Fruit fly (Drosophila melanogaster) Kc167 (cell line): Measurements from ENCODE around the gene CG9525.

Experiments
- Myc ChIP-seq: fragments of >200 bp; optimal IDR thresholded peaks from 2 replicates; lab custom pipeline; 2017; ENCODE audit warnings: missing external identifiers
- Sin3A ChIP-seq: fragments of >200 bp; optimal IDR thresholded peaks from 2 replicates; lab custom pipeline; 2018; ENCODE audit warnings: missing external identifiers
- h ChIP-seq: fragments of >200 bp; optimal IDR thresholded peaks from 3 replicates; lab custom pipeline; 2018; ENCODE audit warnings: missing external identifiers
- insv ChIP-seq: fragments of >200 bp; optimal IDR thresholded peaks from 3 replicates; lab custom pipeline; 2018; ENCODE audit warnings: missing external identifiers
- psq ChIP-seq: fragments of >200 bp; optimal IDR thresholded peaks from 2 replicates; lab custom pipeline; 2017; ENCODE audit warnings: missing external identifiers
- ttk ChIP-seq: sonication (Bioruptor generic); optimal IDR thresholded peaks from 2 replicates; lab custom pipeline; 2017; ENCODE audit warnings: missing external identifiers

Gene CG9525

DNA sequence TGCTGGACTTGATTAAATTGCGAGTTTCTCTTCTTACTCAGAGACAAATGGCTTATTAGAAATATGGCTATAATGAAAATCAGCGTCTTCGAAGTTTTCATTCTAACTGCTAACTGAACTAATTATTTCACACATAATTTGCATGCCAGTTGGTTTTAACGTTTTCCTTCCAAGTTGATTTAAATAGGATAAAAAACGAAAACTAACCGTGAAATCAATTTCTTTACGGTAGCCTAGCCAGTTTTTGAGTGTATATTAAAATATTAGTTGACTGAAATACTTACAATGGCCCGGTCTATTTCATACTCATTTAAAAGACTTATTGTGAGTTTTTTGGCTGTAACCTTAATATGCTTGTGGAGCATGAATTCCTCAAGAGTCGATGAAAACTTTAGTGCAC, at the start of gene CG9525, which contains the start of gene CG32985:
TSS of gene CG9525 (minus strand) at position 101 of the 400 bp plus-strand sequence.
TSS of gene CG32985 (plus strand) at position 280 of the 400 bp plus-strand sequence.
- TF ChIP-seq Myc (lab: Kevin White, UChicago) (no peak), insv (lab: Kevin White, UChicago) (no peak), psq (lab: Kevin White, UChicago) (no peak)

DNA sequence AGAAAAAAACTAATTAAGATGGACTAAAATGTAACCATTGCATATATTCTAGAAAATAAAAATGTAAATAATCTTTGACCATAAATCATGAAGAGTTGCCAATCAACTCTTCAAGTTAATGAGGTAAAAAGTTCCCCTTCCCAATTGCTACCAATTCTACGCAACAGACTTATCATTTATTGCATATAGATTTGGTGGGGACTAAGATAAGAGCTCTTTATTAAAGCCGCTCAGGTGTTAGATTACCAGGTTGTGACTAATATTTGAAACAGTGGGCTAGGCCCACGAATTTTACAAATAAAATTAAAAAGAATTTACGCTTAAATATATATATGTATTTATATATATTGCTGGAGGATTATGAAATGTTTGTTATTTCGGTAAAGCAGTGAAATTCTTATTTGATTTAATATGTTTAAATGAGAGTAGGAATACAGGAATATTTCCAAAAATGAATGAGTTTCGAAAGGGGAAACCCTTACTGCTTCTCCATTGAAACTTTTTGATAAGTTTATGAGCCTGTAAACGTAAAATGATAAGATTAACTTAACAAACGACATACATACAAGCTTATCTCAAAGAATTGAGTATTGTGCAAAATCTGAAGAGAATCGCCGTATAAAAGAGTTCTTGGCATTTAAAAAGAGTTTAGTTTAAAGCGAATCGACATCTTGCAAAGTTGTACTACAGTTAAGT, 49.5 kb upstream of the CG9525 start, which contains the start of gene CG13102:
TSS of gene CG13102 (plus strand) at position 646 of the 696 bp plus-strand sequence.
- no peak for TF ChIP-seq Sin3A (lab: Kevin White, UChicago)
- TF ChIP-seq psq (lab: Kevin White, UChicago), result no peak
- TF ChIP-seq Myc (lab: Kevin White, UChicago), result no peak
- TF ChIP-seq ttk (lab: Kevin White, UChicago), result no peak
- no peak for TF ChIP-seq h (lab: Kevin White, UChicago)
- TF ChIP-seq insv (lab: Kevin White, UChicago), result no peak

DNA sequence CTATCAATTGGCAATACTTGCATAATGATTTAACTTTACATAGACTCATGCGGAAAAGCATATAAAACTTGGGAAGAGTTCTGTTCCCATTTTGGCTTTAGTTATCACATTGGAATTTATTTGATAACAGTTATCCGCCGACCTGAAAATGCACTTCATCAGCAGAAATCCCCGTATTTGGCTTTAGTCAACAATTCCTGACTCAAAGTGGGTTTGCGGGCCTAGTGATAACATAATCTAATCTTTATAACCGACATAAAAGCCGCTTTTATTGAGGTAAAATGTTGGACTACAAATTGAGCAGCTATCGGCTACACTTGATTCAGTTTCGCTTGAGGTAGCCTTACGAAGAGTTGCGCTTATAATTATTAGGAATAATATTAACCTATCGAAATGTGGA, 48.1 kb upstream of the CG9525 start, which contains the start of gene CG9568:
TSS of gene CG9568 (plus strand) at position 317 of the 400 bp plus-strand sequence.
- TF ChIP-seq Sin3A (lab: Kevin White, UChicago) (no peak), insv (lab: Kevin White, UChicago) (no peak), Myc (lab: Kevin White, UChicago) (no peak), h (lab: Kevin White, UChicago) (no peak), psq (lab: Kevin White, UChicago) (no peak), ttk (lab: Kevin White, UChicago) (no peak)

dm6 chr2L:8998237-8998636, 36.1 kb upstream of the CG9525 start, which contains the start of gene Try29F:
Gene Try29F (plus strand): TSS chr2L:8998537.
- TF ChIP-seq h (lab: Kevin White, UChicago) (no peak), psq (lab: Kevin White, UChicago) (no peak)

DNA sequence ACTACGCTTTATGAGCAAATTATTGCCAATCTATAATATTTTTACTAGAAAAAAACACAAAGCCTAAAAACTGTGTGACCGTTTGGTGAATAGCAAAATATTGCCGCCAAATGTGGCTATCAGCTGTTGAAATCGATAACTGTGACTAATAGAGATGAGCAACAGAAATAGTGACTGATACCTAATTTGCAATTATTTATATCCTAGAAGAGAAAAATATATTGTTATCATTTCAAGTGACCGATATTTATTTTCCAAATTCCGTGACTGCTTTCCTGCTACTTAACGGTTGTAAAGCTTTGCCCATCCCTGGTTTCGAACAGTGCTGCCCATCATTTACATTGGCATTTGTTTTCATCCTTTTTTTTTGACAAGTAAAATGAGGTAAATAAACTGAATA, 35.1 kb upstream of the CG9525 start, which contains the start of the genes alien and CG18661:
TSS of gene alien (minus strand) at position 95 of the 400 bp plus-strand sequence.
TSS of gene CG18661 (plus strand) at position 321 of the 400 bp plus-strand sequence.
- TF ChIP-seq psq (lab: Kevin White, UChicago) (no peak), insv (lab: Kevin White, UChicago) (no peak), Sin3A (lab: Kevin White, UChicago) (no peak), ttk (lab: Kevin White, UChicago) (no peak), h (lab: Kevin White, UChicago) (no peak), Myc (lab: Kevin White, UChicago) (no peak)

DNA sequence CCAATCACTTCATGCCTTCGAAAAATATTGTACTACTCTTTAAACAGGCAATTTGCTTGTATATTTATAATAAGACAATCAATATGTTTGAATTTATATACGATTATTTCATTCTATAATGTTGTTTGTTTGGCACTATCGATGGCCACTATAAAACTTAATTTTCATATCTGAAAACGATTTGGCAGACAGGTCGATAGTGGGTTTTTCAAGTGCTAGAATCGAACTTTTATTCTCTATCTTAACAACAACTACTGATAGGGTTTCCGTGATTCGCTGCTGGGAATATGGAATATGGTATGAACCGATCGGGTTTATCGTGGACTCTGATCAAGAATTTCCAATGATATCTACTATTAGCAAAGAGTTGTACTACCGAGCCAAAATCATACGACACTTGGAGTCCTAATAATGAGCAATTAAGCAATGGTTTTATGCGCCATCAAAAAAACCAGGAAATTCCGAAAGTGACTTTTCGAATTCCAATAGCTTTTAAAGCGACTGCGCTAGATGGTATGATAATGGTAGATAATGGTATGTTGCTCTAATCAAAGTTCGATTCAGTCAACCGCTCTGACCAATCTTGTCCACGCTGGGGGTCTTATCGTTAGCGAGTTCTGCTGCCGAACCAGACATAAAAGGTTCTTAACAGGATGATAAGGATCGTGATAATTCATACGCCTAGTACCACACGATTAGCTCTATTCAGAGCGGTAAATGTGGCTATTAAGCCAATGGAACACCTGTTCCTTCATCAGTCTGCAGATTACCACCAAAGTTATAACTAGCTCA, 31.7 kb upstream of the CG9525 start, which contains the start of gene CG17906:
TSS of gene CG17906 (plus strand) at position 742 of the 792 bp plus-strand sequence.
- TF ChIP-seq insv (lab: Kevin White, UChicago), result no peak
- TF ChIP-seq Myc (lab: Kevin White, UChicago), result no peak
- no peak for TF ChIP-seq psq (lab: Kevin White, UChicago)
- no peak for TF ChIP-seq h (lab: Kevin White, UChicago)
- TF ChIP-seq Sin3A (lab: Kevin White, UChicago), result no peak
- TF ChIP-seq ttk (lab: Kevin White, UChicago), result no peak

DNA sequence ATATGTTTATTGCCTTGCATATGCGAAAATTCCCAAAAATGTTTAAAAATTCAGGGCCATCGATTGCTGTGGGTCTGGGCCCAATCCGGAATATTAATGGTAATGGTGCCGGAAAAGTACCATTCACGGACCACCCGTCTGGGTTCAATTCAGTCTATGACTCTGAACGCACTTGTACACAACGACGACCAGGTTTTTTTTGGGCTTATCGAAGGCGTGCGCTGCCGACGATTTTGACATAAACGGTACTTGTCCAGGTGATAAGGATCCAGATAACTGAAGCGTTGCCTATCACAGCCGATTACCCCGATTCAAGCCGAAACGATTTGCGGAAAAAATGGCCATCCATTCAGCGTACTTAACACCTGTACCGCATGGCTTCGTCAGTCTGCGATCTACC, 29.4 kb upstream of the CG9525 start, which contains the start of gene CG9555:
TSS of gene CG9555 (plus strand) at position 153 of the 400 bp plus-strand sequence.
- TF ChIP-seq ttk (lab: Kevin White, UChicago), result no peak
- no peak for TF ChIP-seq psq (lab: Kevin White, UChicago)

DNA sequence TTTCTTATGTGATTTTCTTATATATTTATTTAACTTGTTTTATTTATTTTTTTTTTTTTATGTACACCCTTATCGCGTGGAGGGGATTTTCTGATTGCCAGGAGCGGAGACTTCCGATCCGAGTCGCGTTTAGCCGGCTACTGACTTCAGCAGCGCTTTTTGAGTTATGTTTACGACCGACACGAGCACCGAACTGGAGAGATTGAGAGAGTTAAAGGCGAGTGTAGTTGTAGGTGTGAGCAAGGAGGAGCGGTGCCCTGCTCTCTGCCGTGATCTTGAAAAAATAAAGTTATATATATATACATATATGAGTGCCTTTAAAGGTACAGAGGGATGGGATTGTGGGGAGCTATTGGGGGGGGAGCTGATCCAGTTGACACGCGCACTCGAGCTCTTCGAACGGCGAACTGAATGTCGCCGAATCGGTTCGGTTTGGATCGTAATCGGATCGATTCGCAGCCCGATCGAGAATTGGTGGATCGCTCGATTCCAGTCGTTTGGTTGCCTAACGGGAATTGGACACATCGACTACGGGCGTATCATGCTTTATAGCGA, 27.0 kb upstream of the CG9525 start, which contains the start of gene rost:
TSS of gene rost (minus strand) at position 503 of the 555 bp plus-strand sequence.
- TF ChIP-seq insv (lab: Kevin White, UChicago), result no peak
- TF ChIP-seq h (lab: Kevin White, UChicago), result no peak
- no peak for TF ChIP-seq Sin3A (lab: Kevin White, UChicago)
- no peak for TF ChIP-seq psq (lab: Kevin White, UChicago)
- no peak for TF ChIP-seq ttk (lab: Kevin White, UChicago)

DNA sequence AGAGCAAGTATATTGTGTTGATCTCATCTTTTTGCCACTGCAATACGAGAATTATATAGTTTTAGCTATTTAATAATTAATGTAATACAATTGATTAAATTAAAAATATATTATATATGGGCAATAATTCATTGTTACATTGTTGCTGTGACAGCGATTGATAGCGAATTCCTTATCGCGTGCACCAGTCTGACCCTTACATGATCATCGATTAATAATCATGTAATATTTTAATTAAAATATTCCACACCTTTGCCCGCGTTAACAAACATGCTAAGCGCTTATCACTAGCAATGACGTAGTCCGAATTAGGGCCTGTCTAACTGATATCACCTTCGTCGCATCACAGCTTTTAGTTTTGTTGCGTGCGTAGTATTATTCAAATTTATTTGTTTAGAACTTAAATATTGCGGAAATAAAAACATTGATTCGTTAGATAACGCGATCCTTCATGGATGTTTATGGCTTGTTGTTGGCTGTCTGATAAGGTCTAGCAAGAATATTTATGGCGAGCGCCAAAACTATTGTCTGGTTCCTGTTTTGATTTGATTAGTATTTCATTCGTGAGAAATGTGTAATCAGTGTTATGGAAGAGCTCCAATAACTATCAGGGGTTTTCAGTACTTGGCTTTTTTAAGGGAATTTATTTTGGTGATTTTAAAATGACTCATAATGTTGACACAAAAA, 25.2 kb upstream of the CG9525 start:
- TF ChIP-seq insv (lab: Kevin White, UChicago), result no peak
- no peak for TF ChIP-seq h (lab: Kevin White, UChicago)

- TF ChIP-seq Sin3A (lab: Kevin White, UChicago) (no peak), Myc (lab: Kevin White, UChicago) (no peak), ttk (lab: Kevin White, UChicago) (no peak), insv (lab: Kevin White, UChicago) (no peak), psq (lab: Kevin White, UChicago) (no peak), h (lab: Kevin White, UChicago) (no peak)
Observed at dm6 chr2L:8984614-8985318, 22.6 kb upstream of the CG9525 start, which contains the start of gene CG13101. Gene CG13101 (minus strand): TSS chr2L:8984872.
